Worm (Caenorhabditis elegans): ENCODE results near the gene pik-1.

DNA sequence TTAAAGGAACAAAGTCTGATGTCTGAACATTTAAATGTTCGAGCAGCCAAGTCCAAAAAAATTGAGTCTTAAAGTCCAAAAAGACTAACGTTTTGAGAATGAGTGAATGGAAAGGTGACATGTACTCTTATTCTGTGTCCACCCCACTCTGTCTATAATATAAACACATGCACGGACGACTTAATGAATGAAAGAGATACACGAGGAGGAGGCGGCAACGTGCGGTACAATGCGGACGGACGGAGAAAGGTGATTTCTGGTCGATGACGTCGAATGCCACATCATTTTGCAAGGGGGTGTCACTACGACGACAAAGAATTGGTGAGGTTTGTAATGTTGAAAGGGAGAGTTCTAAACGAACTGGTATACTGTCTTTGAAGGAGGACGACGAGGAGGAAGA is 21.2 kb upstream of the pik-1 start:
- TF ChIP-seq ham-2 (GFP tag; optimal IDR thresholded peaks at IDR 0.05) (no peak), nhr-12 (tag; optimal IDR thresholded peaks at IDR 0.05) (no peak), unc-120 (tag; optimal IDR thresholded peaks at IDR 0.05; ENCODE audit: poor library complexity, severe bottlenecking) (no peak), unc-62 (GFP tag; optimal IDR thresholded peaks at IDR 0.05) (no peak), elt-1 (tag; optimal IDR thresholded peaks at IDR 0.05; ENCODE audit: borderline replicate concordance, insufficient read depth) (no peak), lin-13 (tag; optimal IDR thresholded peaks at IDR 0.05) (no peak), M03D4.4 (tag; optimal IDR thresholded peaks at IDR 0.05) (no peak), nhr-28 (tag; optimal IDR thresholded peaks at IDR 0.05) (no peak), nhr-76 (tag; optimal IDR thresholded peaks at IDR 0.05) (no peak), pha-4 (tag; optimal IDR thresholded peaks at IDR 0.05) (no peak), nhr-237 (tag; optimal IDR thresholded peaks at IDR 0.05) (no peak)

All from whole organism, mixed stage, embryonic.